Worm (Caenorhabditis elegans) whole organism, L2 larva: ENCODE measurements around the gene C01G5.5.

ENCODE experiments used
- F13H6.1 ChIP-seq: sonication (generic microtip); optimal IDR thresholded peaks from 2 replicates; lab custom pipeline; 2016; ENCODE audit warnings: missing genetic modification characterization, missing compliant biosample characterization
- Y55F3AM.14 ChIP-seq: fragments of 200-800 bp; sonication (Bioruptor generic); optimal IDR thresholded peaks from 2 replicates; lab custom pipeline; 2018; ENCODE audit warnings: mild to moderate bottlenecking, missing genetic modification characterization, missing compliant biosample characterization
- ZK546.5 ChIP-seq: sonication (generic microtip); optimal IDR thresholded peaks from 2 replicates; lab custom pipeline; 2017; ENCODE audit warnings: missing biosample characterization, missing genetic modification characterization
- alr-1 ChIP-seq: fragments of 150-350 bp; optimal IDR thresholded peaks from 2 replicates; lab custom pipeline; 2014; ENCODE audit warnings: missing biosample characterization, missing genetic modification characterization
- aly-2 ChIP-seq: fragments of 150-350 bp; optimal IDR thresholded peaks from 2 replicates; lab custom pipeline; 2014; ENCODE audit warnings: missing biosample characterization, missing genetic modification characterization
- ama-1 ChIP-seq: fragments of 150-350 bp; optimal IDR thresholded peaks from 2 replicates; lab custom pipeline; 2018; ENCODE audit warnings: inconsistent platforms
- blmp-1 ChIP-seq: sonication (generic microtip); optimal IDR thresholded peaks from 2 replicates; lab custom pipeline; 2017; ENCODE audit warnings: missing genetic modification characterization, mild to moderate bottlenecking, missing compliant biosample characterization, antibody characterized with exemption, moderate library complexity; ENCODE audit not compliant: insufficient read depth
- ceh-82 ChIP-seq: fragments of 150-350 bp; optimal IDR thresholded peaks from 2 replicates; lab custom pipeline; 2014; ENCODE audit warnings: missing biosample characterization, missing genetic modification characterization
- crh-2 ChIP-seq: sonication (generic microtip); optimal IDR thresholded peaks from 2 replicates; lab custom pipeline; 2017; ENCODE audit warnings: missing biosample characterization, missing genetic modification characterization
- dmd-4 ChIP-seq: sonication (generic microtip); optimal IDR thresholded peaks from 2 replicates; lab custom pipeline; 2017; ENCODE audit warnings: missing biosample characterization, missing genetic modification characterization
- elt-1 ChIP-seq: fragments of 150-350 bp; optimal IDR thresholded peaks from 2 replicates; lab custom pipeline; 2014; ENCODE audit warnings: missing biosample characterization, missing genetic modification characterization
- elt-3 ChIP-seq: sonication (generic microtip); optimal IDR thresholded peaks from 2 replicates; lab custom pipeline; 2017; ENCODE audit warnings: missing biosample characterization, missing genetic modification characterization
- fos-1 ChIP-seq: fragments of 150-350 bp; optimal IDR thresholded peaks from 2 replicates; lab custom pipeline; 2014; ENCODE audit warnings: missing biosample characterization, missing genetic modification characterization
- lin-11 ChIP-seq: fragments of 150-350 bp; sonication (generic microtip); optimal IDR thresholded peaks from 2 replicates; lab custom pipeline; 2014; ENCODE audit warnings: missing biosample characterization, missing genetic modification characterization, inconsistent platforms, mixed read lengths
- lin-39 ChIP-seq: fragments of 150-350 bp; optimal IDR thresholded peaks from 2 replicates; lab custom pipeline; 2014; ENCODE audit warnings: missing biosample characterization, missing genetic modification reagents, missing genetic modification characterization
- lsy-2 ChIP-seq, 2 experiments: fragments of 150-350 bp in 1 of 2; sonication (generic microtip) in 1 of 2; optimal IDR thresholded peaks; 2 replicates each; lab custom pipeline; 2014 to 2017; ENCODE audit warnings: missing biosample characterization in 2 of 2, missing genetic modification characterization in 2 of 2
- mab-5 ChIP-seq: fragments of 150-350 bp; optimal IDR thresholded peaks from 2 replicates; lab custom pipeline; 2014; ENCODE audit warnings: missing biosample characterization, missing genetic modification characterization
- mbf-1 ChIP-seq: sonication (generic microtip); optimal IDR thresholded peaks from 2 replicates; lab custom pipeline; 2017; ENCODE audit warnings: missing biosample characterization, missing genetic modification characterization
- mdl-1 ChIP-seq, 2 experiments: fragments of 150-350 bp in 1 of 2; sonication (generic microtip) in 1 of 2; optimal IDR thresholded peaks; 2 replicates each; lab custom pipeline; 2017; ENCODE audit warnings: missing biosample characterization in 2 of 2, missing genetic modification characterization in 2 of 2
- nhr-10 ChIP-seq: sonication (generic microtip); optimal IDR thresholded peaks from 2 replicates; lab custom pipeline; 2017; ENCODE audit warnings: missing biosample characterization, missing genetic modification characterization
- nhr-11 ChIP-seq: fragments of 150-350 bp; optimal IDR thresholded peaks from 2 replicates; lab custom pipeline; 2014; ENCODE audit warnings: missing biosample characterization, missing genetic modification characterization
- nhr-12 ChIP-seq: fragments of 150-350 bp; optimal IDR thresholded peaks from 2 replicates; lab custom pipeline; 2014; ENCODE audit warnings: missing biosample characterization, missing genetic modification characterization
- nhr-129 ChIP-seq: fragments of 150-350 bp; optimal IDR thresholded peaks from 2 replicates; lab custom pipeline; 2014; ENCODE audit warnings: missing biosample characterization, missing genetic modification characterization
- nhr-21 ChIP-seq: fragments of 150-350 bp; optimal IDR thresholded peaks from 2 replicates; lab custom pipeline; 2014; ENCODE audit warnings: missing biosample characterization, missing genetic modification characterization
- nhr-23 ChIP-seq: fragments of 150-350 bp; optimal IDR thresholded peaks from 2 replicates; lab custom pipeline; 2014; ENCODE audit warnings: missing biosample characterization, missing genetic modification reagents, missing genetic modification characterization
- nhr-25 ChIP-seq: fragments of 150-350 bp; sonication (generic microtip); optimal IDR thresholded peaks from 3 replicates; lab custom pipeline; 2014; ENCODE audit warnings: missing biosample characterization, missing genetic modification characterization
- nhr-6 ChIP-seq: fragments of 150-350 bp; optimal IDR thresholded peaks from 2 replicates; lab custom pipeline; 2014; ENCODE audit warnings: missing biosample characterization, missing genetic modification characterization
- nhr-77 ChIP-seq: fragments of 150-350 bp; optimal IDR thresholded peaks from 2 replicates; lab custom pipeline; 2014; ENCODE audit warnings: missing biosample characterization, missing genetic modification characterization
- peb-1 ChIP-seq: fragments of 150-350 bp; optimal IDR thresholded peaks from 2 replicates; lab custom pipeline; 2014; ENCODE audit warnings: missing biosample characterization, missing genetic modification characterization
- sem-4 ChIP-seq: fragments of 150-350 bp; optimal IDR thresholded peaks from 2 replicates; lab custom pipeline; 2014; ENCODE audit warnings: missing biosample characterization, missing genetic modification reagents, missing genetic modification characterization
- sma-3 ChIP-seq: sonication (generic microtip); optimal IDR thresholded peaks from 2 replicates; lab custom pipeline; 2016; ENCODE audit warnings: missing genetic modification reagents, missing genetic modification characterization, missing compliant biosample characterization
- sma-9 ChIP-seq, 2 experiments: fragments of 150-350 bp in 1 of 2; sonication (generic microtip) in 1 of 2; optimal IDR thresholded peaks; 2 replicates each; lab custom pipeline; 2014 to 2016; ENCODE audit warnings: missing genetic modification characterization in 2 of 2, mild to moderate bottlenecking in 1 of 2, missing biosample characterization in 1 of 2, missing compliant biosample characterization in 1 of 2, missing genetic modification reagents in 1 of 2, moderate library complexity in 1 of 2
- unc-39 ChIP-seq: fragments of 150-350 bp; optimal IDR thresholded peaks from 2 replicates; lab custom pipeline; 2014; ENCODE audit warnings: missing biosample characterization, missing genetic modification characterization
- unc-55 ChIP-seq: fragments of 150-350 bp; sonication (generic microtip); optimal IDR thresholded peaks from 3 replicates; lab custom pipeline; 2014; ENCODE audit warnings: missing biosample characterization, missing genetic modification reagents, missing genetic modification characterization
- unc-62 ChIP-seq: fragments of 150-350 bp; optimal IDR thresholded peaks from 2 replicates; lab custom pipeline; 2014; ENCODE audit warnings: missing biosample characterization, missing genetic modification reagents, missing genetic modification characterization
- zag-1 ChIP-seq: fragments of 150-350 bp; optimal IDR thresholded peaks from 2 replicates; lab custom pipeline; 2014; ENCODE audit warnings: missing biosample characterization, missing genetic modification characterization
- ztf-1 ChIP-seq: fragments of 200-800 bp; sonication (Bioruptor generic); conservative IDR thresholded peaks from 2 replicates; pipeline ENCODE4 v1.3.6; 2022; ENCODE audit warnings: missing genetic modification characterization, missing compliant biosample characterization
- ztf-4 ChIP-seq: fragments of 150-350 bp; optimal IDR thresholded peaks from 2 replicates; lab custom pipeline; 2014; ENCODE audit warnings: missing biosample characterization, missing genetic modification characterization

Gene C01G5.5

ce11 chrIV:6560434-6560833 lies 36.0 kb downstream of the C01G5.5 start, which contains the start of gene best-9:
Gene best-9, plus strand, starts transcription at chrIV:6560734.
- TF ChIP-seq unc-39 (tag; lab: Kevin White, UChicago) (no peak), peb-1 (tag; lab: Kevin White, UChicago) (no peak), dmd-4 (tag; lab: Kevin White, UChicago) (no peak), elt-3 (tag; lab: Kevin White, UChicago) (no peak), lin-11 (tag; lab: Kevin White, UChicago) (no peak), nhr-21 (tag; lab: Kevin White, UChicago) (no peak), alr-1 (tag; lab: Kevin White, UChicago) (no peak), crh-2 (tag; lab: Kevin White, UChicago) (no peak), nhr-10 (tag; lab: Kevin White, UChicago) (no peak), fos-1 (tag; lab: Kevin White, UChicago) (no peak), nhr-77 (tag; lab: Kevin White, UChicago) (no peak), mab-5 (no peak), Y55F3AM.14 (no peak), nhr-12 (no peak), unc-62 (GFP tag; lab: Kevin White, UChicago) (no peak), nhr-23 (tag; lab: Kevin White, UChicago) (no peak), ceh-82 (tag; lab: Kevin White, UChicago) (no peak), blmp-1 (no peak), mbf-1 (no peak)

ce11 chrIV:6562039-6562438 lies 37.6 kb downstream of the C01G5.5 start:
- TF ChIP-seq mdl-1 (tag; optimal IDR thresholded peaks at IDR 0.05; lab: Kevin White, UChicago) (no peak), nhr-23 (tag; lab: Kevin White, UChicago) (no peak), F13H6.1 (no peak), nhr-129 (tag; lab: Kevin White, UChicago) (no peak), ZK546.5 (tag; lab: Kevin White, UChicago) (no peak), nhr-11 (no peak), ama-1 (lab: Kevin White, UChicago) (no peak), sma-3 (GFP tag; lab: Kevin White, UChicago) (no peak)
- TF ChIP-seq, all 48 proteins: peak for 0

DNA sequence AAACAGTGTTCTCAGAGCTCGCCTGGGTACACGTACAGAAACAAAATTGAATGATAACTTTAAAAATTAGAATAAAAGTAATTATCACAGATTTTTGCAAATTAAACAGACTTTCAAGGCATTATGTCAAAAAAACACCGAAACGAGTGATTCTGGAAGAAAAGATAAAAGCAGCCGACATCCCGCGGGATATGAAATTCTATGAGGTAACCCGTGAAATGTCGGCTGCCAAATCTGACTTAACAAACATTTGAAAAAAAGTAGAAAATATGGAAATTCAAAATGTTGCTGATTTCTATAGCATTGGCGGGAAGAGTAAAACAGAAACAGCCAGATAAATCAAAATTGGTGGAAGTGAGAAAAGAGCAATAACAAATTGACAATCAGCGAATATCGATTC lies 41.2 kb downstream of the C01G5.5 start:
- TF ChIP-seq ceh-82 (tag; lab: Kevin White, UChicago) (no peak), sma-9 (GFP tag; optimal IDR thresholded peaks at IDR 0.05; lab: Kevin White, UChicago) (no peak), sma-9 (tag; optimal IDR thresholded peaks at IDR 0.05; lab: Kevin White, UChicago) (no peak), ZK546.5 (tag; lab: Kevin White, UChicago) (no peak), lsy-2 (tag; optimal IDR thresholded peaks at IDR 0.05; lab: Kevin White, UChicago) (no peak), ama-1 (lab: Kevin White, UChicago) (no peak)

DNA sequence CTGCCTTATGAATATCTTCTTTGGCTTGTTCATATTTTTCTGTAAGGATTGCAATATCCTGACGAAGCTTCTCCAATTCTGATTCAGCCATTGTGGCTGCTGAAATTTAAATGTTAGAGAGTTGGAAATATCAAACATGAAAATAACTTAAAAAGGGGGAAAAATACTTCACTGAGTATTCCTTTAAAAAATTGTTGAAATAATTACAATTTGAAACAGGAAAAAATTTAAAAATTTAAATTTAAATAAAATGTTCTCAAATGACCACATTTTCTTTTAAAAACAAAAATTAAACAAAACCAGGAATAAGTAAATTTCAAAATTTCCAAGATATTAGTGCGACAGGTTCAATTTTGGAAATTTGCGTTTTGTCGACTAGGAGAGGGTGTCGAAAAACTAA lies 47.8 kb downstream of the C01G5.5 start, which contains the start of gene bicd-1:
Gene bicd-1 (minus strand): TSS at position 101 of the 400 bp plus-strand sequence.
- TF ChIP-seq lsy-2 (tag; optimal IDR thresholded peaks at IDR 0.05; lab: Kevin White, UChicago) (no peak), sma-9 (GFP tag; optimal IDR thresholded peaks at IDR 0.05; lab: Kevin White, UChicago) (no peak), sma-9 (tag; optimal IDR thresholded peaks at IDR 0.05; lab: Kevin White, UChicago) (no peak), nhr-12 (no peak), zag-1 (tag; lab: Kevin White, UChicago) (no peak), dmd-4 (tag; lab: Kevin White, UChicago) (no peak), ZK546.5 (tag; lab: Kevin White, UChicago) (no peak), ztf-4 (no peak), unc-39 (tag; lab: Kevin White, UChicago) (no peak), sma-3 (GFP tag; lab: Kevin White, UChicago) (no peak), alr-1 (tag; lab: Kevin White, UChicago) (no peak), Y55F3AM.14 (no peak), nhr-25 (tag; lab: Kevin White, UChicago) (no peak), aly-2 (tag; lab: Kevin White, UChicago) (no peak), sem-4 (no peak), mdl-1 (tag; optimal IDR thresholded peaks at IDR 0.05; lab: Kevin White, UChicago) (no peak)
- TF ChIP-seq, all 48 proteins: peak for 0

DNA sequence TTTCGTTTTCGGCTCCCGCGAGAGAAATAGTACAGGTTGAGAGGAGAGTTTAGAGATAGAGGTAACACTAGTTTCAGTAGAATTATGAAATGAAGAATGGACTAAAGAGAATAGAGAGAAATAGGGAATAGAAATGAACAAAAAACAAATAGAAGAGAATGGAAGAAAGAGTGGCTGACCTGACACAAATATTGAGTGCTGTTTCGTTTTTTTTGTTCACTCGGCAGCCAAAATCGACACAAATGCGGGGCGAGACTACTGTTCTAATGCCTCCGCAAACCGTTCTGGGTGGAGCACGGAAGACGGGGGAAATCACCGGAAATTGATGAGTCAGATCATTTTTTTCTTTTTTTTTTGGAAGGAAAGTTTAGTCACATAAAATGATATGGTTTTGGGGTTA lies 48.2 kb downstream of the C01G5.5 start:
- TF ChIP-seq mbf-1 (no peak), nhr-6 (tag; lab: Kevin White, UChicago) (no peak), mab-5 (no peak), ama-1 (lab: Kevin White, UChicago) (no peak), unc-55 (GFP tag; lab: Kevin White, UChicago) (no peak), nhr-77 (tag; lab: Kevin White, UChicago) (no peak), ztf-1 (no peak), blmp-1 (no peak), elt-1 (no peak), lin-39 (tag; lab: Kevin White, UChicago) (no peak), nhr-12 (no peak)
